Worm (Caenorhabditis elegans) whole organism, mixed stage, embryonic: ENCODE results near the gene K07H8.2.

Experiments used
- M03D4.4 ChIP-seq: sonication (generic microtip); optimal IDR thresholded peaks from 2 replicates; lab custom pipeline; 2017; ENCODE audit warnings: mild to moderate bottlenecking, missing genetic modification characterization, missing compliant biosample characterization
- bed-3 ChIP-seq: fragments of 200-800 bp; sonication (Bioruptor generic); optimal IDR thresholded peaks from 3 replicates; lab custom pipeline; 2018; ENCODE audit warnings: mild to moderate bottlenecking, missing genetic modification characterization, moderate library complexity, missing compliant biosample characterization
- elt-1 ChIP-seq: sonication (generic microtip); optimal IDR thresholded peaks from 2 replicates; lab custom pipeline; 2017; ENCODE audit warnings: missing genetic modification characterization, mild to moderate bottlenecking, missing compliant biosample characterization, antibody characterized with exemption, moderate library complexity, borderline replicate concordance; ENCODE audit not compliant: insufficient read depth
- elt-3 ChIP-seq: fragments of 150-350 bp; optimal IDR thresholded peaks from 2 replicates; lab custom pipeline; 2014; ENCODE audit warnings: missing biosample characterization, missing genetic modification characterization
- mab-5 ChIP-seq: fragments of 150-350 bp; optimal IDR thresholded peaks from 2 replicates; lab custom pipeline; 2014; ENCODE audit warnings: missing biosample characterization, missing genetic modification characterization
- snpc-4 ChIP-seq: fragments of 150-350 bp; optimal IDR thresholded peaks from 2 replicates; lab custom pipeline; 2014; ENCODE audit warnings: missing biosample characterization, missing genetic modification characterization
- sptf-1 ChIP-seq: sonication (generic microtip); optimal IDR thresholded peaks from 2 replicates; lab custom pipeline; 2017; ENCODE audit warnings: mild to moderate bottlenecking, missing genetic modification characterization, moderate library complexity, missing compliant biosample characterization
- unc-39 ChIP-seq: fragments of 150-350 bp; optimal IDR thresholded peaks from 2 replicates; lab custom pipeline; 2014; ENCODE audit warnings: missing biosample characterization, missing genetic modification characterization

ce11 chrIV:8289105-8289504 lies 2.2 kb upstream of the K07H8.2 start:
- TF ChIP-seq elt-1 (tag; lab: Kevin White, UChicago) (no peak), bed-3 (GFP tag; lab: Kevin White, UChicago) (no peak), elt-3 (tag; lab: Kevin White, UChicago) (no peak), snpc-4 (tag; lab: Kevin White, UChicago) (no peak), mab-5 (tag; lab: Kevin White, UChicago) (no peak), unc-39 (tag; lab: Kevin White, UChicago) (no peak), M03D4.4 (tag; lab: Kevin White, UChicago) (no peak), sptf-1 (tag; lab: Kevin White, UChicago) (no peak)
